Comparison of ENCODE assay signal across 1 fruit fly cellular context in genomic region chr3R:16811781-16812207, dm6.
TF ChIP-seq lines count a peak whose summit lies in the region.

No protein-coding gene starts in this region.

TF ChIP-seq in whole organism, embryonic, 481 proteins besides CTCF, POLR2A, EP300 and RAD21 (continued from another document and continues in another):
- TF ChIP-seq Kr (GFP tag; optimal IDR thresholded peaks at IDR 0.05; lab: Kevin White, UChicago) (no peak), CG10274 (GFP tag; optimal IDR thresholded peaks at IDR 0.05; lab: Kevin White, UChicago) (no peak), sqz (GFP tag; optimal IDR thresholded peaks at IDR 0.05; lab: Kevin White, UChicago) (peak; percentile 58), chm (GFP tag; IDR thresholded peaks at IDR 0.05; lab: Robert Waterston, UW) (peak; percentile 68; the same call in 1 of the 2 replicates), Six4 (GFP tag; optimal IDR thresholded peaks at IDR 0.05; lab: Kevin White, UChicago) (no peak), CG16779 (GFP tag; IDR thresholded peaks at IDR 0.05; lab: Robert Waterston, UW) (no peak), ranshi (GFP tag; IDR thresholded peaks at IDR 0.05; lab: Robert Waterston, UW) (no peak), CG15011 (GFP tag; optimal IDR thresholded peaks at IDR 0.05; lab: Kevin White, UChicago) (no peak), vvl (GFP tag; IDR thresholded peaks at IDR 0.05; lab: Robert Waterston, UW) (peak; percentile 31; the same call in 1 of the 2 replicates), oc (tag; optimal IDR thresholded peaks at IDR 0.05; lab: Kevin White, UChicago) (peak; percentile 68), pros (GFP tag; optimal IDR thresholded peaks at IDR 0.05; lab: Kevin White, UChicago) (peak; percentile 86), gcm2 (GFP tag; optimal IDR thresholded peaks at IDR 0.05; lab: Kevin White, UChicago) (no peak), tin (GFP tag; optimal IDR thresholded peaks at IDR 0.05; lab: Kevin White, UChicago) (no peak), CG12659 (GFP tag; optimal IDR thresholded peaks at IDR 0.05; lab: Kevin White, UChicago) (no peak), CG4617 (GFP tag; optimal IDR thresholded peaks at IDR 0.05; lab: Kevin White, UChicago; ENCODE audit: borderline replicate concordance) (no peak), CG3847 (GFP tag; IDR thresholded peaks at IDR 0.05; lab: Robert Waterston, UW) (no peak), CG13894 (tag; optimal IDR thresholded peaks at IDR 0.05; lab: Kevin White, UChicago) (no peak), pita (GFP tag; optimal IDR thresholded peaks at IDR 0.05; lab: Kevin White, UChicago) (no peak), Hey (tag; optimal IDR thresholded peaks at IDR 0.05; lab: Kevin White, UChicago) (peak; percentile 41), eyg (GFP tag; optimal IDR thresholded peaks at IDR 0.05; lab: Kevin White, UChicago) (no peak), CG7271 (tag; optimal IDR thresholded peaks at IDR 0.05; lab: Kevin White, UChicago) (peak; percentile 12), z (GFP tag; IDR thresholded peaks at IDR 0.05; lab: Robert Waterston, UW) (peak; percentile 97), Xrp1 (GFP tag; IDR thresholded peaks at IDR 0.05; lab: Robert Waterston, UW) (no peak), CG8290 (GFP tag; optimal IDR thresholded peaks at IDR 0.05; lab: Kevin White, UChicago) (no peak), CG8290 (tag; optimal IDR thresholded peaks at IDR 0.05; lab: Kevin White, UChicago) (peak in 1 of 2 experiments; percentile 17), ERR (GFP tag; optimal IDR thresholded peaks at IDR 0.05; lab: Kevin White, UChicago) (no peak), Asciz (GFP tag; optimal IDR thresholded peaks at IDR 0.05; lab: Kevin White, UChicago) (no peak), YL-1 (GFP tag; optimal IDR thresholded peaks at IDR 0.05; lab: Kevin White, UChicago) (no peak), CG34376 (GFP tag; optimal IDR thresholded peaks at IDR 0.05; lab: Kevin White, UChicago) (no peak), zf30C (GFP tag; optimal IDR thresholded peaks at IDR 0.05; lab: Kevin White, UChicago) (peak; percentile 43), CG11723 (GFP tag; optimal IDR thresholded peaks at IDR 0.05; lab: Kevin White, UChicago) (no peak), Nf-YB (GFP tag; optimal IDR thresholded peaks at IDR 0.05; lab: Kevin White, UChicago) (peak; percentile 96), CG17361 (GFP tag; IDR thresholded peaks at IDR 0.05; lab: Robert Waterston, UW) (no peak), rib (GFP tag; IDR thresholded peaks at IDR 0.05; lab: Robert Waterston, UW) (peak; percentile 49; the same call in 1 of the 2 replicates), H15 (GFP tag; IDR thresholded peaks at IDR 0.05; lab: Robert Waterston, UW) (0 out of 3 replicates have a peak, but pooled peaks have one; percentile 17), CG2129 (GFP tag; IDR thresholded peaks at IDR 0.05; lab: Robert Waterston, UW; ENCODE audit: partially characterized antibody) (no peak), Xbp1 (GFP tag; optimal IDR thresholded peaks at IDR 0.05; lab: Kevin White, UChicago) (no peak), ttk (GFP tag; IDR thresholded peaks at IDR 0.05; lab: Robert Waterston, UW) (peak; percentile 28; the same call in 1 of the 2 replicates), knrl (GFP tag; IDR thresholded peaks at IDR 0.05; lab: Robert Waterston, UW; ENCODE audit: partially characterized antibody) (no peak), Bdp1 (GFP tag; optimal IDR thresholded peaks at IDR 0.05; lab: Kevin White, UChicago) (no peak), CG33557 (GFP tag; optimal IDR thresholded peaks at IDR 0.05; lab: Kevin White, UChicago) (no peak), CG34422 (GFP tag; IDR thresholded peaks at IDR 0.05; lab: Robert Waterston, UW) (no peak), CG7963 (GFP tag; IDR thresholded peaks at IDR 0.05; lab: Robert Waterston, UW; ENCODE audit: partially characterized antibody) (0 out of 3 replicates have a peak, but pooled peaks have one; percentile 32), bsh (GFP tag; optimal IDR thresholded peaks at IDR 0.05; lab: Kevin White, UChicago) (no peak), Rfx (GFP tag; IDR thresholded peaks at IDR 0.05; lab: Robert Waterston, UW) (peak; percentile 87), CG12769 (tag; optimal IDR thresholded peaks at IDR 0.05; lab: Kevin White, UChicago) (no peak), Trl (optimal IDR thresholded peaks at IDR 0.05; lab: Kevin White, UChicago) (peak; percentile 60 to 68), Trl (GFP tag; optimal IDR thresholded peaks at IDR 0.05; lab: Kevin White, UChicago) (no peak), Fer3 (tag; optimal IDR thresholded peaks at IDR 0.05; lab: Kevin White, UChicago) (no peak), HLHmδ (GFP tag; optimal IDR thresholded peaks at IDR 0.05; lab: Kevin White, UChicago) (peak; percentile 70), dm (GFP tag; optimal IDR thresholded peaks at IDR 0.05; lab: Kevin White, UChicago) (no peak), Side (GFP tag; optimal IDR thresholded peaks at IDR 0.05; lab: Kevin White, UChicago) (no peak), CG11560 (tag; IDR thresholded peaks at IDR 0.05; lab: Robert Waterston, UW) (no peak), CG2712 (tag; optimal IDR thresholded peaks at IDR 0.05; lab: Kevin White, UChicago) (peak; percentile 4), crol (GFP tag; IDR thresholded peaks at IDR 0.05; lab: Robert Waterston, UW) (peak; percentile 65), zfh1 (GFP tag; IDR thresholded peaks at IDR 0.05; lab: Robert Waterston, UW) (0 out of 3 replicates have a peak, but pooled peaks have one; percentile 28), Ptx1 (GFP tag; IDR thresholded peaks at IDR 0.05; lab: Robert Waterston, UW) (no peak), CG9876 (GFP tag; optimal IDR thresholded peaks at IDR 0.05; lab: Kevin White, UChicago) (no peak), CG11456 (GFP tag; IDR thresholded peaks at IDR 0.05; lab: Robert Waterston, UW) (no peak), pzg (GFP tag; optimal IDR thresholded peaks at IDR 0.05; lab: Kevin White, UChicago) (no peak), lab (GFP tag; optimal IDR thresholded peaks at IDR 0.05; lab: Kevin White, UChicago) (no peak), CG10959 (GFP tag; IDR thresholded peaks at IDR 0.05; lab: Robert Waterston, UW) (no peak), her (GFP tag; optimal IDR thresholded peaks at IDR 0.05; lab: Kevin White, UChicago) (no peak), p53 (GFP tag; optimal IDR thresholded peaks at IDR 0.05; lab: Kevin White, UChicago) (no peak), NC2β (GFP tag; optimal IDR thresholded peaks at IDR 0.05; lab: Kevin White, UChicago) (no peak), slou (GFP tag; optimal IDR thresholded peaks at IDR 0.05; lab: Kevin White, UChicago) (no peak), ham (GFP tag; IDR thresholded peaks at IDR 0.05; lab: Robert Waterston, UW) (no peak), CG4707 (GFP tag; optimal IDR thresholded peaks at IDR 0.05; lab: Kevin White, UChicago) (no peak), ewg (GFP tag; optimal IDR thresholded peaks at IDR 0.05; lab: Kevin White, UChicago) (peak; percentile 96), Camta (GFP tag; optimal IDR thresholded peaks at IDR 0.05; lab: Kevin White, UChicago) (no peak), B-H2 (GFP tag; optimal IDR thresholded peaks at IDR 0.05; lab: Kevin White, UChicago) (no peak), cwo (GFP tag; optimal IDR thresholded peaks at IDR 0.05; lab: Kevin White, UChicago) (no peak), Sin3A (optimal IDR thresholded peaks at IDR 0.05; lab: Kevin White, UChicago) (no peak), tll (GFP tag; optimal IDR thresholded peaks at IDR 0.05; lab: Kevin White, UChicago) (peak in 1 of 2 experiments; percentile 67), fru (optimal IDR thresholded peaks at IDR 0.05; lab: Kevin White, UChicago) (no peak), sens (GFP tag; lab: Kevin White, UChicago) (peak; percentile 72), dimm (GFP tag; IDR thresholded peaks at IDR 0.05; lab: Robert Waterston, UW) (no peak), gt (GFP tag; IDR thresholded peaks at IDR 0.05; lab: Robert Waterston, UW) (no peak), B-H1 (GFP tag; IDR thresholded peaks at IDR 0.05; lab: Robert Waterston, UW) (no peak), Hsf (GFP tag; optimal IDR thresholded peaks at IDR 0.05; lab: Kevin White, UChicago) (no peak), Sox102F (GFP tag; optimal IDR thresholded peaks at IDR 0.05; lab: Kevin White, UChicago) (no peak), ash1 (GFP tag; optimal IDR thresholded peaks at IDR 0.05; lab: Kevin White, UChicago) (peak; percentile 85), CG7745 (tag; optimal IDR thresholded peaks at IDR 0.05; lab: Kevin White, UChicago) (no peak), nmo (GFP tag; optimal IDR thresholded peaks at IDR 0.05; lab: Kevin White, UChicago) (peak; percentile 69), CG12219 (GFP tag; optimal IDR thresholded peaks at IDR 0.05; lab: Kevin White, UChicago) (no peak), cg (GFP tag; optimal IDR thresholded peaks at IDR 0.05; lab: Kevin White, UChicago) (peak; percentile 96), CG11504 (tag; optimal IDR thresholded peaks at IDR 0.05; lab: Kevin White, UChicago) (no peak), CG12299 (tag; optimal IDR thresholded peaks at IDR 0.05; lab: Kevin White, UChicago) (no peak), D19B (GFP tag; optimal IDR thresholded peaks at IDR 0.05; lab: Kevin White, UChicago) (no peak), nerfin-2 (GFP tag; IDR thresholded peaks at IDR 0.05; lab: Robert Waterston, UW; ENCODE audit: partially characterized antibody) (no peak), CG1603 (tag; optimal IDR thresholded peaks at IDR 0.05; lab: Kevin White, UChicago) (no peak), Deaf1 (tag; optimal IDR thresholded peaks at IDR 0.05; lab: Kevin White, UChicago) (peak; percentile 40), CG14050 (GFP tag; IDR thresholded peaks at IDR 0.05; lab: Robert Waterston, UW) (no peak), bigmax (GFP tag; optimal IDR thresholded peaks at IDR 0.05; lab: Kevin White, UChicago) (no peak), Hmr (GFP tag; optimal IDR thresholded peaks at IDR 0.05; lab: Kevin White, UChicago) (no peak), CG8388 (GFP tag; optimal IDR thresholded peaks at IDR 0.05; lab: Kevin White, UChicago) (no peak), CG9932 (GFP tag; IDR thresholded peaks at IDR 0.05; lab: Robert Waterston, UW) (no peak), CG2875 (GFP tag; optimal IDR thresholded peaks at IDR 0.05; lab: Kevin White, UChicago) (no peak), Antp (GFP tag; optimal IDR thresholded peaks at IDR 0.05; lab: Kevin White, UChicago) (peak; percentile 2), Ada2b (GFP tag; IDR thresholded peaks at IDR 0.05; lab: Robert Waterston, UW) (no peak), CG17612 (GFP tag; IDR thresholded peaks at IDR 0.05; lab: Robert Waterston, UW) (no peak), Doc3 (GFP tag; IDR thresholded peaks at IDR 0.05; lab: Robert Waterston, UW; ENCODE audit: partially characterized antibody) (no peak), hbn (GFP tag; IDR thresholded peaks at IDR 0.05; lab: Robert Waterston, UW; ENCODE audit: partially characterized antibody) (no peak), Atf3 (GFP tag; optimal IDR thresholded peaks at IDR 0.05; lab: Kevin White, UChicago) (no peak), abd-A (tag; optimal IDR thresholded peaks at IDR 0.05; lab: Kevin White, UChicago) (peak; percentile 100), chif (GFP tag; optimal IDR thresholded peaks at IDR 0.05; lab: Kevin White, UChicago) (no peak), Dfd (GFP tag; optimal IDR thresholded peaks at IDR 0.05; lab: Kevin White, UChicago) (no peak), fd3F (GFP tag; optimal IDR thresholded peaks at IDR 0.05; lab: Kevin White, UChicago) (no peak), CG7839 (tag; optimal IDR thresholded peaks at IDR 0.05; lab: Kevin White, UChicago) (no peak), CG5245 (GFP tag; optimal IDR thresholded peaks at IDR 0.05; lab: Kevin White, UChicago) (no peak), CG10321 (GFP tag; IDR thresholded peaks at IDR 0.05; lab: Robert Waterston, UW) (peak; percentile 95), onecut (GFP tag; IDR thresholded peaks at IDR 0.05; lab: Robert Waterston, UW) (peak; percentile 97), Dip2 (GFP tag; IDR thresholded peaks at IDR 0.05; lab: Robert Waterston, UW) (no peak), CG11398 (GFP tag; optimal IDR thresholded peaks at IDR 0.05; lab: Kevin White, UChicago) (no peak), CG5180 (GFP tag; optimal IDR thresholded peaks at IDR 0.05; lab: Kevin White, UChicago) (no peak), pan (optimal IDR thresholded peaks at IDR 0.05; lab: Kevin White, UChicago) (no peak), pan (GFP tag; optimal IDR thresholded peaks at IDR 0.05 in 1 of 2, IDR thresholded peaks at IDR 0.05 in 1 of 2) (no peak), CG6683 (GFP tag; optimal IDR thresholded peaks at IDR 0.05; lab: Kevin White, UChicago) (no peak), ci (GFP tag; IDR thresholded peaks at IDR 0.05; lab: Robert Waterston, UW) (0 out of 3 replicates have a peak, but pooled peaks have one; percentile 38), CrebB (tag; optimal IDR thresholded peaks at IDR 0.05; lab: Kevin White, UChicago) (no peak), CG13123 (GFP tag; optimal IDR thresholded peaks at IDR 0.05; lab: Kevin White, UChicago) (no peak), grn (GFP tag; optimal IDR thresholded peaks at IDR 0.05; lab: Kevin White, UChicago) (no peak), usp (GFP tag; optimal IDR thresholded peaks at IDR 0.05; lab: Kevin White, UChicago) (no peak), run (tag; optimal IDR thresholded peaks at IDR 0.05; lab: Kevin White, UChicago) (no peak), Mrtf (GFP tag; IDR thresholded peaks at IDR 0.05; lab: Robert Waterston, UW) (no peak), fu2 (GFP tag; optimal IDR thresholded peaks at IDR 0.05; lab: Kevin White, UChicago) (no peak), ato (GFP tag; IDR thresholded peaks at IDR 0.05; lab: Robert Waterston, UW; ENCODE audit: partially characterized antibody) (no peak), bowl (GFP tag; IDR thresholded peaks at IDR 0.05; lab: Robert Waterston, UW) (no peak), CG1792 (GFP tag; optimal IDR thresholded peaks at IDR 0.05; lab: Kevin White, UChicago) (no peak), Dip3 (GFP tag; optimal IDR thresholded peaks at IDR 0.05; lab: Kevin White, UChicago) (no peak), sim (GFP tag; IDR thresholded peaks at IDR 0.05; lab: Robert Waterston, UW) (no peak), MTF-1 (GFP tag; optimal IDR thresholded peaks at IDR 0.05; lab: Kevin White, UChicago; ENCODE audit: borderline replicate concordance) (no peak), lbe (GFP tag; optimal IDR thresholded peaks at IDR 0.05; lab: Kevin White, UChicago) (no peak), CG32767 (GFP tag; IDR thresholded peaks at IDR 0.05; lab: Robert Waterston, UW) (peak; percentile 95), sna (GFP tag; IDR thresholded peaks at IDR 0.05; lab: Robert Waterston, UW; ENCODE audit: partially characterized antibody) (0 out of 2 replicates have a peak, but pooled peaks have one; percentile 38), Taf1 (GFP tag; IDR thresholded peaks at IDR 0.05; lab: Robert Waterston, UW) (no peak), CG8281 (tag; optimal IDR thresholded peaks at IDR 0.05; lab: Kevin White, UChicago) (no peak)
